Worm (Caenorhabditis elegans) whole organism, L1 larva: ENCODE measurements around the gene rsp-4.

ENCODE experiments used
- C04F5.9 ChIP-seq: sonication (generic microtip); optimal IDR thresholded peaks from 2 replicates; lab custom pipeline; 2016; ENCODE audit warnings: missing genetic modification characterization, missing compliant biosample characterization
- F16B12.6 ChIP-seq: fragments of 150-350 bp; optimal IDR thresholded peaks from 2 replicates; lab custom pipeline; 2014; ENCODE audit warnings: missing biosample characterization, missing genetic modification characterization
- Y116A8C.19 ChIP-seq: sonication (generic microtip); optimal IDR thresholded peaks from 2 replicates; lab custom pipeline; 2016; ENCODE audit warnings: missing compliant biosample characterization, missing genetic modification characterization, borderline replicate concordance
- aha-1 ChIP-seq: fragments of 150-350 bp; optimal IDR thresholded peaks from 2 replicates; lab custom pipeline; 2014; ENCODE audit warnings: missing biosample characterization, missing genetic modification characterization
- ceh-63 ChIP-seq: fragments of 200-800 bp; sonication (Bioruptor generic); optimal IDR thresholded peaks from 2 replicates; lab custom pipeline; 2018; ENCODE audit warnings: mild to moderate bottlenecking, missing genetic modification characterization, missing compliant biosample characterization
- ceh-90 ChIP-seq: sonication (generic microtip); optimal IDR thresholded peaks from 2 replicates; lab custom pipeline; 2016; ENCODE audit warnings: missing genetic modification characterization, missing compliant biosample characterization
- dpl-1 ChIP-seq, 3 experiments: fragments of 150-350 bp in 2 of 3; sonication (generic microtip) in 1 of 3; optimal IDR thresholded peaks; 2 replicates each; lab custom pipeline; 2014 to 2017; ENCODE audit warnings: missing biosample characterization in 3 of 3, missing genetic modification characterization in 3 of 3, missing genetic modification reagents in 3 of 3
- efl-1 ChIP-seq, 4 experiments: fragments of 150-350 bp; optimal IDR thresholded peaks in 3 of 4; peaks in 1 of 4; 1 replicate in 1 of 4; 2 replicates in 3 of 4; lab custom pipeline; 2014; ENCODE audit warnings: missing biosample characterization in 2 of 4, missing genetic modification characterization in 2 of 4, missing genetic modification reagents in 2 of 4
- egl-27 ChIP-seq, 2 experiments: fragments of 150-350 bp in 1 of 2; sonication (generic microtip); optimal IDR thresholded peaks; 3 replicates each; lab custom pipeline; 2017 to 2018; ENCODE audit warnings: missing biosample characterization in 2 of 2, missing genetic modification characterization in 2 of 2, missing genetic modification reagents in 2 of 2
- elt-2 ChIP-seq: sonication (generic microtip); optimal IDR thresholded peaks from 2 replicates; lab custom pipeline; 2016; ENCODE audit warnings: missing genetic modification characterization, mild to moderate bottlenecking, inconsistent platforms, missing compliant biosample characterization, missing genetic modification reagents
- hpl-2 ChIP-seq: fragments of 150-350 bp; optimal IDR thresholded peaks from 2 replicates; lab custom pipeline; 2014; ENCODE audit warnings: missing biosample characterization, missing genetic modification reagents, missing genetic modification characterization
- isw-1 ChIP-seq: fragments of 200-800 bp; sonication (Bioruptor generic); IDR thresholded peaks from 2 replicates; pipeline ENCODE4 v1.3.6; 2022; ENCODE audit warnings: missing genetic modification characterization, missing compliant biosample characterization
- jun-1 ChIP-seq: fragments of 150-350 bp; optimal IDR thresholded peaks from 2 replicates; lab custom pipeline; 2014; ENCODE audit warnings: missing biosample characterization, missing genetic modification reagents, missing genetic modification characterization
- lin-13 ChIP-seq: fragments of 150-350 bp; optimal IDR thresholded peaks from 2 replicates; lab custom pipeline; 2014; ENCODE audit warnings: missing biosample characterization, missing genetic modification reagents, missing genetic modification characterization
- lin-14 ChIP-seq: fragments of 200-800 bp; sonication (Bioruptor generic); optimal IDR thresholded peaks from 2 replicates; lab custom pipeline; 2018; ENCODE audit warnings: mild to moderate bottlenecking, missing genetic modification characterization, moderate library complexity, missing compliant biosample characterization
- lin-35 ChIP-seq, 2 experiments: fragments of 150-350 bp; optimal IDR thresholded peaks; 2 replicates each; lab custom pipeline; 2014; ENCODE audit warnings: missing biosample characterization in 2 of 2, missing genetic modification characterization in 2 of 2, missing genetic modification reagents in 2 of 2
- lir-3 ChIP-seq: sonication (generic microtip); optimal IDR thresholded peaks from 2 replicates; lab custom pipeline; 2016; ENCODE audit warnings: mild to moderate bottlenecking, missing genetic modification characterization, moderate library complexity, missing compliant biosample characterization; ENCODE audit not compliant: poor library complexity
- lsy-2 ChIP-seq, 2 experiments: fragments of 150-350 bp; optimal IDR thresholded peaks; 2 replicates each; lab custom pipeline; 2014; ENCODE audit warnings: missing biosample characterization in 2 of 2, missing genetic modification characterization in 2 of 2
- mab-9 ChIP-seq: fragments of 200-800 bp; sonication (Bioruptor generic); IDR thresholded peaks from 2 replicates; pipeline ENCODE4 v1.3.6; 2022; ENCODE audit warnings: missing genetic modification reagents, missing genetic modification characterization, missing compliant biosample characterization
- mdl-1 ChIP-seq, 2 experiments: fragments of 150-350 bp; optimal IDR thresholded peaks; 2 replicates each; lab custom pipeline; 2014 to 2017; ENCODE audit warnings: missing biosample characterization in 2 of 2, missing genetic modification characterization in 2 of 2, inconsistent platforms in 1 of 2
- mep-1 ChIP-seq: fragments of 150-350 bp; optimal IDR thresholded peaks from 2 replicates; lab custom pipeline; 2014; ENCODE audit warnings: missing biosample characterization, missing genetic modification characterization
- nhr-11 ChIP-seq: fragments of 150-350 bp; optimal IDR thresholded peaks from 2 replicates; lab custom pipeline; 2014; ENCODE audit warnings: missing biosample characterization, missing genetic modification characterization
- nhr-47 ChIP-seq: sonication (generic microtip); optimal IDR thresholded peaks from 2 replicates; lab custom pipeline; 2016; ENCODE audit warnings: mild to moderate bottlenecking, missing genetic modification characterization, moderate library complexity, missing compliant biosample characterization
- nhr-77 ChIP-seq: fragments of 150-350 bp; optimal IDR thresholded peaks from 2 replicates; lab custom pipeline; 2014; ENCODE audit warnings: missing biosample characterization, missing genetic modification characterization
- nhr-84 ChIP-seq: sonication (generic microtip); optimal IDR thresholded peaks from 2 replicates; lab custom pipeline; 2017; ENCODE audit warnings: missing biosample characterization, missing genetic modification characterization
- pag-3 ChIP-seq: sonication (generic microtip); optimal IDR thresholded peaks from 2 replicates; lab custom pipeline; 2017; ENCODE audit warnings: missing genetic modification characterization, mild to moderate bottlenecking, missing compliant biosample characterization, antibody characterized with exemption, borderline replicate concordance; ENCODE audit not compliant: insufficient read depth
- pqm-1 ChIP-seq: sonication (generic microtip); optimal IDR thresholded peaks from 3 replicates; lab custom pipeline; 2017; ENCODE audit warnings: missing biosample characterization, missing genetic modification characterization
- rnt-1 ChIP-seq: sonication (generic microtip); optimal IDR thresholded peaks from 2 replicates; lab custom pipeline; 2016; ENCODE audit warnings: mild to moderate bottlenecking, missing genetic modification characterization, moderate library complexity, missing compliant biosample characterization
- skn-1 ChIP-seq: fragments of 150-350 bp; optimal IDR thresholded peaks from 2 replicates; lab custom pipeline; 2014; ENCODE audit warnings: missing biosample characterization, missing genetic modification characterization
- snu-23 ChIP-seq: sonication (generic microtip); optimal IDR thresholded peaks from 2 replicates; lab custom pipeline; 2016; ENCODE audit warnings: missing genetic modification characterization, missing compliant biosample characterization
- sptf-1 ChIP-seq: fragments of 150-350 bp; optimal IDR thresholded peaks from 2 replicates; lab custom pipeline; 2014; ENCODE audit warnings: missing biosample characterization, missing genetic modification characterization
- sup-37 ChIP-seq: fragments of 200-800 bp; sonication (Bioruptor generic); optimal IDR thresholded peaks from 2 replicates; lab custom pipeline; 2018; ENCODE audit warnings: mild to moderate bottlenecking, missing genetic modification characterization, missing compliant biosample characterization
- tbx-2 ChIP-seq: sonication (generic microtip); optimal IDR thresholded peaks from 2 replicates; lab custom pipeline; 2016; ENCODE audit warnings: missing genetic modification characterization, missing compliant biosample characterization
- unc-130 ChIP-seq: fragments of 150-350 bp; optimal IDR thresholded peaks from 2 replicates; lab custom pipeline; 2017; ENCODE audit warnings: missing biosample characterization, missing genetic modification characterization, inconsistent platforms
- unc-86 ChIP-seq: sonication (generic microtip); optimal IDR thresholded peaks from 2 replicates; lab custom pipeline; 2016; ENCODE audit warnings: missing genetic modification characterization, missing compliant biosample characterization
- unc-98 ChIP-seq: fragments of 200-800 bp; sonication (Bioruptor generic); IDR thresholded peaks from 2 replicates; pipeline ENCODE4 v1.3.6; 2022; ENCODE audit warnings: missing genetic modification characterization, missing compliant biosample characterization
- zag-1 ChIP-seq: fragments of 150-350 bp; optimal IDR thresholded peaks from 2 replicates; lab custom pipeline; 2014; ENCODE audit warnings: missing biosample characterization, missing genetic modification characterization
- zip-4 ChIP-seq: fragments of 200-800 bp; sonication (Bioruptor generic); optimal IDR thresholded peaks from 2 replicates; lab custom pipeline; 2018; ENCODE audit warnings: mild to moderate bottlenecking, missing genetic modification characterization, moderate library complexity, missing compliant biosample characterization
- ztf-11 ChIP-seq, 2 experiments: sonication (generic microtip); optimal IDR thresholded peaks; 2 replicates each; lab custom pipeline; 2016 to 2017; ENCODE audit warnings: missing genetic modification characterization in 2 of 2, missing biosample characterization in 1 of 2, missing compliant biosample characterization in 1 of 2

The rsp-4 gene

DNA sequence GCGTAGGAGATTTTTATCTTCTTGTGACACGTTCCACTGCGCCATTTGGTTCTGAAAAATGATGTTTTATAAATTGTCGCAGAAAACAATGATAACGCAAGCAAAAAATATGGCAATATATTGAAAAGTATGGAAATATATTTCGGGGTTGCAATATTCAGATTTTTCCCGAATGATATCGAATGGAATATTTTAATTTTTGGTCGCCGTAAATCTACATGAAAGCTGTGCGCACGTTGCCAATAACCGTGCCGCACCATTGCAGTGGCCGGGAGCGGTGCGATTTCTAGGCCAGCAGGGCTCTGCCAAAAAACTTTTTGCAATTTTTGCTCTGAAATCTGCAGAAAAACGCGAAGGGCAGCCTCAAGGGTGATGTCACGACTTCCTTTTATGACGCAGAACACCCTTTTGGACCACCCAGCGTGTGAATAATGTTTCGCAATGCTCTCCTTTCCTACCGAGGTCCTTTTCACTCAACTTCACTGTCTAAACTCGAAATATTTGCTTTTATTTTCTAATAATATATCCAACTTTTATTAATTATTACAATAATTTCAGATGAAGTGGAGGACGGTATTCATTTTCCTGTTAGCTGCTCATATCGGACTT is 30.4 kb downstream of the rsp-4 start, which contains the start of the genes F09E5.11 and bmy-1 (continued):
- TF ChIP-seq lir-3 (tag; lab: Kevin White, UChicago): peak; percentile 95
- TF ChIP-seq mep-1: peak; percentile 71
- TF ChIP-seq zag-1 (tag; lab: Kevin White, UChicago): no peak
- TF ChIP-seq ztf-11 (tag; optimal IDR thresholded peaks at IDR 0.05; lab: Kevin White, UChicago): peak in 1 of 2 experiments; percentile 92
- peak; percentile 69 for TF ChIP-seq jun-1 (tag; lab: Kevin White, UChicago)
- peak; percentile 60 for TF ChIP-seq C04F5.9 (tag; lab: Kevin White, UChicago)
- peak; percentile 70 for TF ChIP-seq nhr-77
- no peak for TF ChIP-seq egl-27 (tag; optimal IDR thresholded peaks at IDR 0.05; lab: Kevin White, UChicago)
- TF ChIP-seq zip-4: peak; percentile 46
- TF ChIP-seq pqm-1 (tag; lab: Kevin White, UChicago): no peak
- TF ChIP-seq lsy-2 (tag; optimal IDR thresholded peaks at IDR 0.05; lab: Kevin White, UChicago): peak; percentile 80 to 81
- TF ChIP-seq mab-9: peak; percentile 53
- no peak for TF ChIP-seq nhr-84 (tag; lab: Kevin White, UChicago)
- peak; percentile 86 for TF ChIP-seq lin-13
- TF ChIP-seq sptf-1 (tag; lab: Kevin White, UChicago): no peak
- peak; percentile 91 for TF ChIP-seq tbx-2 (tag; lab: Kevin White, UChicago)
- peak; percentile 85 for TF ChIP-seq unc-86 (tag; lab: Kevin White, UChicago)
- no peak for TF ChIP-seq ceh-63 (GFP tag; lab: Kevin White, UChicago)
- TF ChIP-seq hpl-2 (GFP tag; lab: Kevin White, UChicago): no peak
- TF ChIP-seq snu-23: peak; percentile 84
- TF ChIP-seq isw-1 (GFP tag; lab: Robert Waterston, UW): peak; percentile 87
- TF ChIP-seq nhr-11: peak; percentile 16
- TF ChIP-seq rnt-1: peak; percentile 99
- peak; percentile 64 for TF ChIP-seq unc-130 (tag; lab: Kevin White, UChicago)
- peak; percentile 81 for TF ChIP-seq efl-1 (optimal IDR thresholded peaks at IDR 0.05; lab: Kevin White, UChicago)
- TF ChIP-seq efl-1 (GFP tag; optimal IDR thresholded peaks at IDR 0.05 in 1 of 2; lab: Kevin White, UChicago): peak; percentile 73 to 98
- TF ChIP-seq aha-1 (tag; lab: Kevin White, UChicago): no peak
- TF ChIP-seq mdl-1 (tag; optimal IDR thresholded peaks at IDR 0.05; lab: Kevin White, UChicago): peak in 1 of 2 experiments; percentile 26
- peak; percentile 74 to 79 for TF ChIP-seq lin-35 (GFP tag; optimal IDR thresholded peaks at IDR 0.05; lab: Kevin White, UChicago)
- peak; percentile 61 to 76 (median 74) for TF ChIP-seq dpl-1 (GFP tag; optimal IDR thresholded peaks at IDR 0.05; lab: Kevin White, UChicago)
- TF ChIP-seq skn-1 (tag; lab: Kevin White, UChicago): peak; percentile 84
- no peak for TF ChIP-seq pag-3 (tag; lab: Kevin White, UChicago)
- peak; percentile 69; the same call in 1 of the 2 replicates for TF ChIP-seq unc-98 (GFP tag; lab: Robert Waterston, UW)

DNA sequence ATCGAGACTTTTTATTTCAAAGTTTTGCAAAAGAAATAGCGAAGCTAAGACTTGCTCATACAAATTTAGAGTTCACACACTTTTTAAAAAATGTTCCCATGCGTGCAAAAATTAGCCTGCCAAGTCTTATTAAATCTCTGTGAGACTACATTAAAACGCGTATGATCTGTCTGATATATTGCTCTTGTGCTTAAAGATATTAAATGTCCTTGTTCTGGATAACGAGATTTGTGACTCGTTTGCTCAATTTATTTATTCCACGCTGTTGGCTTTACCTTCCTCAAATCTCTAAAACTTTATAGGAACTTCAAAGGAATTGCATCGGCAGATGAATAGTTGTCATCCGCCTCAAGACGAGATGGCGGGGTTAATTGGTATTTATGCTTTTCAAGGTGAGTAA is 33.3 kb downstream of the rsp-4 start, which contains the start of gene srg-69:
TSS of gene srg-69 (plus strand) at position 301 of the 400 bp plus-strand sequence.
- TF ChIP-seq nhr-11 (no peak), Y116A8C.19 (tag; lab: Kevin White, UChicago) (no peak), sup-37 (no peak), hpl-2 (GFP tag; lab: Kevin White, UChicago) (no peak), ceh-90 (tag; lab: Kevin White, UChicago) (no peak), nhr-47 (no peak), lin-14 (GFP tag; lab: Kevin White, UChicago) (no peak), F16B12.6 (tag; lab: Kevin White, UChicago) (no peak)

DNA sequence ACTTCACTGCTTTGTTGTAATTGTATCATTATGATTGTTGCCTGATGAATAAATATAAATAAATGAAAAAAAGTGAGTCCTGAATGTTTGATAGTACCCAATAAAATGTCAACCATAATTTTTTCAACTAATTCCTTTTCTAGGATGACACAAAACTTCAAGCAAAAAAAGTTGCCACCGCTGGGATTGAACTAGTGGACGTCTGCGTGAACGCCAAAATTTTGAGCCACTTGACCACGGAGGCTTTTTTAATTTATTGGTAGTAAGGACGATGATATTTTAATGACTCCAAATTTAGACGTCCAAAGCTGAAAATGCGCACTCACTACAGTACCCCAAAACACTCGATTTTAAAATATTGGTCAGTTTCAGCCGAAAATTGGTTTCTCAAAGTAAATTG is 35.0 kb downstream of the rsp-4 start:
- peak; percentile 10 for TF ChIP-seq elt-2 (tag; lab: Kevin White, UChicago)
- TF ChIP-seq sup-37: no peak
- no peak for TF ChIP-seq unc-98 (GFP tag; lab: Robert Waterston, UW)
- no peak for TF ChIP-seq efl-1 (optimal IDR thresholded peaks at IDR 0.05; lab: Kevin White, UChicago)
- TF ChIP-seq efl-1 (GFP tag; optimal IDR thresholded peaks at IDR 0.05 in 1 of 2; lab: Kevin White, UChicago): peak in 1 of 2 experiments; percentile 44
- TF ChIP-seq, all 84 proteins: peak for 2
